Fruit fly (Drosophila melanogaster) whole organism, embryonic: Measurements from ENCODE around the gene CG9316.

Experiments
- Aef1 ChIP-seq: fragments of 200-800 bp; sonication (Bioruptor generic); IDR thresholded peaks from 3 replicates; pipeline ENCODE4 v1.3.6; 2022; ENCODE audit warnings: missing biosample characterization, missing genetic modification characterization
- Bdp1 ChIP-seq: fragments of 200-800 bp; sonication (Bioruptor generic); optimal IDR thresholded peaks from 3 replicates; lab custom pipeline; 2016; ENCODE audit warnings: missing biosample characterization, missing genetic modification characterization
- BtbVII ChIP-seq: fragments of 200-800 bp; sonication (Bioruptor generic); optimal IDR thresholded peaks from 3 replicates; lab custom pipeline; 2017; ENCODE audit warnings: missing biosample characterization, mild to moderate bottlenecking, missing genetic modification characterization
- CG10431 ChIP-seq: fragments of 200-800 bp; sonication (Bioruptor generic); optimal IDR thresholded peaks from 3 replicates; lab custom pipeline; 2018; ENCODE audit warnings: missing biosample characterization, mild to moderate bottlenecking, missing genetic modification characterization
- CG10462 ChIP-seq: fragments of 200-800 bp; sonication (Bioruptor generic); optimal IDR thresholded peaks from 2 replicates; lab custom pipeline; 2016; ENCODE audit warnings: missing biosample characterization, missing genetic modification characterization
- CG12299 ChIP-seq: fragments of 200-800 bp; sonication (Bioruptor generic); optimal IDR thresholded peaks from 2 replicates; lab custom pipeline; 2018; ENCODE audit warnings: missing biosample characterization, mild to moderate bottlenecking, missing genetic modification characterization
- CG1233 ChIP-seq: fragments of 200-800 bp; sonication (Bioruptor generic); optimal IDR thresholded peaks from 4 replicates; lab custom pipeline; 2018; ENCODE audit warnings: missing biosample characterization, mild to moderate bottlenecking, missing genetic modification characterization
- CG13624 ChIP-seq: fragments of 200-800 bp; sonication (Bioruptor generic); optimal IDR thresholded peaks from 2 replicates; lab custom pipeline; 2016; ENCODE audit warnings: missing biosample characterization, missing genetic modification characterization
- CG14050 ChIP-seq: fragments of 200-800 bp; sonication (Bioruptor generic); IDR thresholded peaks from 3 replicates; pipeline ENCODE4 v1.3.6; 2022; ENCODE audit warnings: missing biosample characterization, missing genetic modification characterization
- CG17912 ChIP-seq: fragments of 200-800 bp; sonication (Bioruptor generic); optimal IDR thresholded peaks from 2 replicates; lab custom pipeline; 2018; ENCODE audit warnings: missing biosample characterization, mild to moderate bottlenecking, missing genetic modification characterization
- CG30020 ChIP-seq: fragments of 200-800 bp; optimal IDR thresholded peaks from 2 replicates; lab custom pipeline; 2019; ENCODE audit warnings: missing biosample characterization, mild to moderate bottlenecking, missing genetic modification characterization, moderate library complexity
- CG32532 ChIP-seq: fragments of 200-800 bp; sonication (Bioruptor generic); IDR thresholded peaks from 2 replicates; pipeline ENCODE4 v1.3.6; 2022; ENCODE audit warnings: missing biosample characterization, missing genetic modification characterization
- CG34224 ChIP-seq: fragments of 200-800 bp; sonication (Bioruptor generic); IDR thresholded peaks from 3 replicates; pipeline ENCODE4 v1.3.6; 2022; ENCODE audit warnings: missing biosample characterization, missing genetic modification characterization; ENCODE audit not compliant: partially characterized antibody
- CG42726 ChIP-seq: fragments of 200-800 bp; sonication (Bioruptor generic); IDR thresholded peaks from 2 replicates; pipeline ENCODE4 v1.3.6; 2022; ENCODE audit warnings: missing biosample characterization, missing genetic modification characterization; ENCODE audit not compliant: partially characterized antibody
- CHES-1-like ChIP-seq: fragments of 200-800 bp; sonication (Bioruptor generic); optimal IDR thresholded peaks from 2 replicates; lab custom pipeline; 2016; ENCODE audit warnings: missing biosample characterization, missing genetic modification characterization
- CkIIα-i1 ChIP-seq: fragments of 200-800 bp; sonication (Bioruptor generic); IDR thresholded peaks from 2 replicates; pipeline ENCODE4 v1.3.6; 2022; ENCODE audit warnings: missing biosample characterization, missing genetic modification characterization
- D ChIP-seq, 2 experiments: fragments of 200-800 bp in 1 of 2; fragments of >200 bp in 1 of 2; sonication (Bioruptor generic) in 1 of 2; optimal IDR thresholded peaks; 2 replicates in 1 of 2; 3 replicates in 1 of 2; lab custom pipeline; 2017; ENCODE audit warnings: mild to moderate bottlenecking in 1 of 2, missing biosample characterization in 1 of 2, missing genetic modification characterization in 1 of 2, missing genetic modification reagents in 1 of 2
- Dip2 ChIP-seq: fragments of 200-800 bp; sonication (Bioruptor generic); IDR thresholded peaks from 2 replicates; pipeline ENCODE4 v1.3.6; 2022; ENCODE audit warnings: missing biosample characterization, missing genetic modification characterization
- Drgx ChIP-seq: fragments of 200-800 bp; sonication (Bioruptor generic); IDR thresholded peaks from 2 replicates; pipeline ENCODE4 v1.3.6; 2022; ENCODE audit warnings: missing biosample characterization, missing genetic modification characterization
- E2f2 ChIP-seq: fragments of 200-800 bp; sonication (Bioruptor generic); IDR thresholded peaks from 2 replicates; pipeline ENCODE4 v1.3.6; 2022; ENCODE audit warnings: missing biosample characterization, missing genetic modification characterization
- GATAe ChIP-seq: fragments of 200-800 bp; sonication (Bioruptor generic); conservative IDR thresholded peaks from 2 replicates; pipeline ENCODE4 v1.3.6; 2022; ENCODE audit warnings: missing biosample characterization, missing genetic modification characterization
- HLH3B ChIP-seq: fragments of 200-800 bp; sonication (Bioruptor generic); IDR thresholded peaks from 2 replicates; pipeline ENCODE4 v1.3.6; 2022; ENCODE audit warnings: missing biosample characterization, missing genetic modification characterization
- Hand ChIP-seq: fragments of 200-800 bp; sonication (Bioruptor generic); optimal IDR thresholded peaks from 2 replicates; lab custom pipeline; 2017; ENCODE audit warnings: mild to moderate bottlenecking, missing biosample characterization, missing genetic modification reagents, missing genetic modification characterization
- Hr39 ChIP-seq: fragments of >200 bp; optimal IDR thresholded peaks from 2 replicates; lab custom pipeline; 2017
- Myb ChIP-seq: fragments of 200-800 bp; sonication (Bioruptor generic); optimal IDR thresholded peaks from 2 replicates; lab custom pipeline; 2016; ENCODE audit warnings: missing biosample characterization, missing genetic modification characterization
- Nf-YC ChIP-seq: fragments of 200-800 bp; optimal IDR thresholded peaks from 3 replicates; lab custom pipeline; 2019; ENCODE audit warnings: missing biosample characterization, mild to moderate bottlenecking, missing genetic modification characterization, moderate library complexity
- Ptx1 ChIP-seq: fragments of 200-800 bp; sonication (Bioruptor generic); IDR thresholded peaks from 2 replicates; pipeline ENCODE4 v1.3.6; 2022; ENCODE audit warnings: missing biosample characterization, missing genetic modification characterization
- Spps ChIP-seq: fragments of 200-800 bp; sonication (Bioruptor generic); optimal IDR thresholded peaks from 2 replicates; lab custom pipeline; 2018; ENCODE audit warnings: missing biosample characterization, mild to moderate bottlenecking, missing genetic modification characterization
- TFAM ChIP-seq: fragments of 200-800 bp; sonication (Bioruptor generic); optimal IDR thresholded peaks from 2 replicates; lab custom pipeline; 2017; ENCODE audit warnings: missing biosample characterization, missing genetic modification characterization, inconsistent platforms
- Xbp1 ChIP-seq: fragments of 200-800 bp; sonication (Bioruptor generic); optimal IDR thresholded peaks from 3 replicates; lab custom pipeline; 2016; ENCODE audit warnings: missing biosample characterization, mild to moderate bottlenecking, missing genetic modification characterization
- ac ChIP-seq: fragments of 200-800 bp; sonication (Bioruptor generic); optimal IDR thresholded peaks from 3 replicates; lab custom pipeline; 2017; ENCODE audit warnings: missing biosample characterization, mild to moderate bottlenecking, missing genetic modification characterization
- az2 ChIP-seq: fragments of 200-800 bp; sonication (Bioruptor generic); optimal IDR thresholded peaks from 3 replicates; lab custom pipeline; 2016; ENCODE audit warnings: missing biosample characterization, missing genetic modification characterization
- dimm ChIP-seq: fragments of 200-800 bp; sonication (Bioruptor generic); IDR thresholded peaks from 2 replicates; pipeline ENCODE4 v1.3.6; 2022; ENCODE audit warnings: missing biosample characterization, missing genetic modification characterization
- disco-r ChIP-seq: fragments of 200-800 bp; sonication (Bioruptor generic); optimal IDR thresholded peaks from 2 replicates; lab custom pipeline; 2016; ENCODE audit warnings: missing biosample characterization, missing genetic modification characterization
- dm ChIP-seq: fragments of 200-800 bp; sonication (Bioruptor generic); optimal IDR thresholded peaks from 3 replicates; lab custom pipeline; 2016; ENCODE audit warnings: missing biosample characterization, missing genetic modification characterization
- fd64A ChIP-seq: fragments of 200-800 bp; sonication (Bioruptor generic); optimal IDR thresholded peaks from 3 replicates; lab custom pipeline; 2018; ENCODE audit warnings: missing biosample characterization, mild to moderate bottlenecking, missing genetic modification characterization
- gro ChIP-seq: fragments of 200-800 bp; sonication (Bioruptor generic); optimal IDR thresholded peaks from 2 replicates; lab custom pipeline; 2016; ENCODE audit warnings: missing biosample characterization, missing genetic modification characterization
- hth ChIP-seq: fragments of >200 bp; optimal IDR thresholded peaks from 2 replicates; lab custom pipeline; 2017; ENCODE audit warnings: inconsistent platforms
- kni ChIP-seq: fragments of 200-800 bp; sonication (Bioruptor generic); optimal IDR thresholded peaks from 3 replicates; lab custom pipeline; 2017; ENCODE audit warnings: mild to moderate bottlenecking, missing biosample characterization, missing genetic modification reagents, missing genetic modification characterization
- knrl ChIP-seq: fragments of 200-800 bp; sonication (Bioruptor generic); IDR thresholded peaks from 3 replicates; pipeline ENCODE4 v1.3.6; 2022; ENCODE audit warnings: missing biosample characterization, missing genetic modification characterization; ENCODE audit not compliant: partially characterized antibody
- lab ChIP-seq: fragments of 200-800 bp; sonication (Bioruptor generic); optimal IDR thresholded peaks from 3 replicates; lab custom pipeline; 2017; ENCODE audit warnings: missing biosample characterization, missing genetic modification characterization, mild to moderate bottlenecking, moderate library complexity, missing genetic modification reagents
- luna ChIP-seq: fragments of 200-800 bp; sonication (Bioruptor generic); optimal IDR thresholded peaks from 2 replicates; lab custom pipeline; 2016; ENCODE audit warnings: missing biosample characterization, missing genetic modification characterization
- odd ChIP-seq: fragments of 200-800 bp; sonication (Bioruptor generic); optimal IDR thresholded peaks from 2 replicates; lab custom pipeline; 2017; ENCODE audit warnings: missing biosample characterization, mild to moderate bottlenecking, missing genetic modification characterization
- onecut ChIP-seq: fragments of 200-800 bp; sonication (Bioruptor generic); IDR thresholded peaks from 2 replicates; pipeline ENCODE4 v1.3.6; 2022; ENCODE audit warnings: missing biosample characterization, missing genetic modification characterization
- org-1 ChIP-seq: fragments of 200-800 bp; sonication (Bioruptor generic); optimal IDR thresholded peaks from 2 replicates; lab custom pipeline; 2017; ENCODE audit warnings: missing biosample characterization, missing genetic modification characterization
- phol ChIP-seq: fragments of 200-800 bp; sonication (Bioruptor generic); optimal IDR thresholded peaks from 3 replicates; lab custom pipeline; 2018; ENCODE audit warnings: missing biosample characterization, mild to moderate bottlenecking, missing genetic modification characterization, moderate library complexity
- pnt ChIP-seq: fragments of 200-800 bp; sonication (Bioruptor generic); optimal IDR thresholded peaks from 3 replicates; lab custom pipeline; 2016; ENCODE audit warnings: missing biosample characterization, missing genetic modification characterization
- row ChIP-seq: fragments of 200-800 bp; sonication (Bioruptor generic); IDR thresholded peaks from 3 replicates; pipeline ENCODE4 v1.3.6; 2022; ENCODE audit warnings: missing biosample characterization, missing genetic modification characterization
- scrt ChIP-seq: fragments of 200-800 bp; sonication (Bioruptor generic); optimal IDR thresholded peaks from 2 replicates; lab custom pipeline; 2018; ENCODE audit warnings: missing biosample characterization, mild to moderate bottlenecking, missing genetic modification characterization, moderate library complexity
- sens ChIP-seq: fragments of 200-800 bp; sonication (Bioruptor generic); peaks from one replicate; lab custom pipeline; 2016; ENCODE audit warnings: missing biosample characterization, missing genetic modification characterization
- sr ChIP-seq: fragments of 200-800 bp; sonication (Bioruptor generic); IDR thresholded peaks from 3 replicates; pipeline ENCODE4 v1.3.6; 2022; ENCODE audit warnings: missing biosample characterization, missing genetic modification characterization
- sug ChIP-seq: fragments of 200-800 bp; optimal IDR thresholded peaks from 2 replicates; lab custom pipeline; 2019; ENCODE audit warnings: missing biosample characterization, mild to moderate bottlenecking, missing genetic modification characterization, moderate library complexity
- usp ChIP-seq: fragments of >200 bp; optimal IDR thresholded peaks from 2 replicates; lab custom pipeline; 2017; ENCODE audit warnings: missing biosample characterization, missing genetic modification characterization

Gene CG9316

dm6 chr2L:20716077-20716476 lies 10.3 kb downstream of the CG9316 start (continued):
- TF ChIP-seq BtbVII (GFP tag; lab: Kevin White, UChicago) = no peak
- no peak for TF ChIP-seq disco-r
- TF ChIP-seq knrl (GFP tag; lab: Robert Waterston, UW) = no peak
- no peak for TF ChIP-seq GATAe
- TF ChIP-seq sens (GFP tag; lab: Kevin White, UChicago) = peak; percentile 84
- peak; percentile 8 for TF ChIP-seq sug (tag; lab: Kevin White, UChicago)
- no peak for TF ChIP-seq Xbp1
- TF ChIP-seq Hr39 (lab: Kevin White, UChicago) = no peak
- TF ChIP-seq CHES-1-like (GFP tag; lab: Kevin White, UChicago) = no peak
- 0 out of 3 replicates have a peak, but pooled peaks have one; percentile 20 for TF ChIP-seq CG34224 (GFP tag; lab: Robert Waterston, UW)
- TF ChIP-seq CG32532 (GFP tag; lab: Robert Waterston, UW) = no peak
- TF ChIP-seq CkIIα-i1 (GFP tag; lab: Robert Waterston, UW) = no peak
- no peak for TF ChIP-seq lab (GFP tag; lab: Kevin White, UChicago)
- no peak for TF ChIP-seq Bdp1 (GFP tag; lab: Kevin White, UChicago)
- no peak for TF ChIP-seq CG30020 (tag; lab: Kevin White, UChicago)
- no peak for TF ChIP-seq sr (GFP tag; lab: Robert Waterston, UW)
- no peak for TF ChIP-seq TFAM (GFP tag; lab: Kevin White, UChicago)
- TF ChIP-seq gro (GFP tag; lab: Kevin White, UChicago) = no peak
- TF ChIP-seq ac = no peak
- no peak for TF ChIP-seq hth (lab: Kevin White, UChicago)
- TF ChIP-seq Spps (tag; lab: Kevin White, UChicago) = peak; percentile 59
- TF ChIP-seq HLH3B (GFP tag; lab: Robert Waterston, UW) = no peak
- peak; percentile 20; the same call in 1 of the 2 replicates for TF ChIP-seq E2f2 (GFP tag; lab: Robert Waterston, UW)
- TF ChIP-seq scrt (GFP tag; lab: Kevin White, UChicago) = no peak
- TF ChIP-seq Dip2 (GFP tag; lab: Robert Waterston, UW) = no peak
- peak; percentile 63 for TF ChIP-seq Drgx (GFP tag; lab: Robert Waterston, UW)
- no peak for TF ChIP-seq CG14050 (GFP tag; lab: Robert Waterston, UW)
- TF ChIP-seq CG42726 (GFP tag; lab: Robert Waterston, UW) = no peak
- TF ChIP-seq usp = no peak
- no peak for TF ChIP-seq CG13624 (GFP tag; lab: Kevin White, UChicago)
- TF ChIP-seq dm (GFP tag; lab: Kevin White, UChicago) = peak; percentile 64
- no peak for TF ChIP-seq CG1233 (GFP tag; lab: Kevin White, UChicago)
- no peak for TF ChIP-seq phol (tag; lab: Kevin White, UChicago)
- TF ChIP-seq luna = no peak
- TF ChIP-seq dimm = no peak
- TF ChIP-seq CG12299 (tag; lab: Kevin White, UChicago) = no peak
- no peak for TF ChIP-seq CG10462 (GFP tag; lab: Kevin White, UChicago)
- TF ChIP-seq pnt = no peak
- no peak for TF ChIP-seq Hand (GFP tag; lab: Kevin White, UChicago)
- TF ChIP-seq row (GFP tag; lab: Robert Waterston, UW) = no peak
- no peak for TF ChIP-seq D (optimal IDR thresholded peaks at IDR 0.05; lab: Kevin White, UChicago)
- no peak for TF ChIP-seq D (GFP tag; optimal IDR thresholded peaks at IDR 0.05; lab: Kevin White, UChicago)
- no peak for TF ChIP-seq onecut
- no peak for TF ChIP-seq Myb
- TF ChIP-seq org-1 = no peak
- no peak for TF ChIP-seq az2 (GFP tag; lab: Kevin White, UChicago)
- TF ChIP-seq kni (GFP tag; lab: Kevin White, UChicago) = peak; percentile 83
- peak; percentile 14 for TF ChIP-seq fd64A (GFP tag; lab: Kevin White, UChicago)
- no peak for TF ChIP-seq Aef1 (GFP tag; lab: Robert Waterston, UW)
- TF ChIP-seq odd (GFP tag; lab: Kevin White, UChicago) = no peak
- no peak for TF ChIP-seq CG17912 (GFP tag; lab: Kevin White, UChicago)
- peak; percentile 77 for TF ChIP-seq CG10431 (GFP tag; lab: Kevin White, UChicago)
- TF ChIP-seq Ptx1 (GFP tag; lab: Robert Waterston, UW) = no peak
- TF ChIP-seq Nf-YC (tag; lab: Kevin White, UChicago) = no peak
